Worm (Caenorhabditis elegans): Measurements from ENCODE around the gene crn-3.
A peak's percentile ranks its signal among the peaks of the same experiment; 100 is the strongest.

DNA sequence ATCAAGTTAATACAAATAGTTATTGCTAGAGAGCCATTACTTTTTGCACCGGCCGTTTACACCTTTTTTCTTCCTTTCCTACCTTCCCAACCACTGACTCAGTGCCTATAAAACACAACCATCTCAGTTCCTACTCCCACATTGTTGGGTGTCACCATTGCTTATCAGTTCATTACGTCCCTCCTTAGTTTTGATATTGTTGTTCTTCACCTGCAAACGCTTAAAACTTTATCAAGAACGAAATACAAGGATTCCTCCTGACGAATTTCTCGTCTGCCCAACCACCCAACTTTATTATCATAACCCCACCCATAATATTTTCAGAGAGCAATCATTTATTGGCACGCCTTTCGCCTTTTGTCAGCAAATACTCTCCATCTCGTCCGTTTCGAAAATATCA, 39.2 kb downstream of the crn-3 start:
- TF ChIP-seq pqm-1 (tag; optimal IDR thresholded peaks at IDR 0.05) (peak; percentile 90), lin-1 (GFP tag; IDR thresholded peaks at IDR 0.05) (no peak), daf-19 (GFP tag; conservative IDR thresholded peaks at IDR 0.05) (no peak), lin-39 (tag; optimal IDR thresholded peaks at IDR 0.05) (no peak), nhr-237 (tag; optimal IDR thresholded peaks at IDR 0.05) (no peak), ctbp-1 (GFP tag; IDR thresholded peaks at IDR 0.05) (no peak), zip-2 (tag; optimal IDR thresholded peaks at IDR 0.05) (no peak), T20F7.1 (GFP tag; optimal IDR thresholded peaks at IDR 0.05) (no peak), nhr-25 (tag; optimal IDR thresholded peaks at IDR 0.05; ENCODE audit: borderline replicate concordance, insufficient read depth) (no peak), nhr-76 (tag; optimal IDR thresholded peaks at IDR 0.05) (no peak), ces-1 (GFP tag; optimal IDR thresholded peaks at IDR 0.05) (no peak), zag-1 (tag; optimal IDR thresholded peaks at IDR 0.05) (no peak), dpl-1 (GFP tag; optimal IDR thresholded peaks at IDR 0.05) (no peak)

Data from whole organism, L4 larva.